Worm (Caenorhabditis elegans) whole organism, L4 larva: ENCODE measurements around the gene tsp-20.
A peak's percentile ranks its signal among the peaks of the same experiment; 100 is the strongest.

Experiments used
- D1046.2 ChIP-seq: fragments of 200-800 bp; sonication (Bioruptor generic); IDR thresholded peaks from 2 replicates; pipeline ENCODE4 v1.3.6; 2022; ENCODE audit warnings: missing genetic modification characterization, missing compliant biosample characterization
- F26F4.8 ChIP-seq: fragments of 200-800 bp; sonication (Bioruptor generic); conservative IDR thresholded peaks from 2 replicates; pipeline ENCODE4 v1.3.6; 2022; ENCODE audit warnings: missing genetic modification characterization, missing compliant biosample characterization
- F37D6.2 ChIP-seq: sonication (generic microtip); optimal IDR thresholded peaks from 2 replicates; lab custom pipeline; 2016; ENCODE audit warnings: mild to moderate bottlenecking, missing genetic modification characterization, missing compliant biosample characterization
- F49E8.2 ChIP-seq: sonication (generic microtip); optimal IDR thresholded peaks from 2 replicates; lab custom pipeline; 2016; ENCODE audit warnings: missing compliant biosample characterization, mild to moderate bottlenecking, missing genetic modification characterization, borderline replicate concordance
- T20F7.1 ChIP-seq: fragments of 200-800 bp; sonication (Bioruptor generic); optimal IDR thresholded peaks from 2 replicates; lab custom pipeline; 2018; ENCODE audit warnings: mild to moderate bottlenecking, missing genetic modification characterization, missing compliant biosample characterization
- T26A8.4 ChIP-seq: fragments of 200-800 bp; sonication (Bioruptor generic); IDR thresholded peaks from 2 replicates; pipeline ENCODE4 v1.3.6; 2022; ENCODE audit warnings: missing genetic modification characterization, missing compliant biosample characterization
- aha-1 ChIP-seq: fragments of 150-350 bp; peaks from one replicate; lab custom pipeline; 2014; ENCODE audit warnings: missing biosample characterization, missing genetic modification characterization
- arid-1 ChIP-seq: fragments of 200-800 bp; sonication (Bioruptor generic); conservative IDR thresholded peaks from 2 replicates; pipeline ENCODE4 v1.3.6; 2022; ENCODE audit warnings: missing genetic modification reagents, missing genetic modification characterization, missing compliant biosample characterization
- attf-4 ChIP-seq: sonication (generic microtip); optimal IDR thresholded peaks from 3 replicates; lab custom pipeline; 2017; ENCODE audit warnings: missing biosample characterization, missing genetic modification characterization
- ceh-20 ChIP-seq: fragments of 200-800 bp; sonication (Bioruptor generic); IDR thresholded peaks from 2 replicates; pipeline ENCODE4 v1.3.6; 2022; ENCODE audit warnings: missing genetic modification reagents, missing genetic modification characterization, missing compliant biosample characterization
- ceh-28 ChIP-seq: fragments of 150-350 bp; optimal IDR thresholded peaks from 2 replicates; lab custom pipeline; 2014; ENCODE audit warnings: missing biosample characterization, missing genetic modification reagents, missing genetic modification characterization
- ceh-82 ChIP-seq: sonication (generic microtip); optimal IDR thresholded peaks from 2 replicates; lab custom pipeline; 2017; ENCODE audit warnings: missing biosample characterization, missing genetic modification characterization
- cey-2 ChIP-seq: sonication (generic microtip); optimal IDR thresholded peaks from 3 replicates; lab custom pipeline; 2017; ENCODE audit warnings: missing genetic modification characterization, mild to moderate bottlenecking, missing compliant biosample characterization, antibody characterized with exemption, borderline replicate concordance; ENCODE audit not compliant: insufficient read depth
- daf-16 ChIP-seq, 3 experiments: sonication (generic microtip); optimal IDR thresholded peaks; 2 replicates each; lab custom pipeline; 2016 to 2017; ENCODE audit warnings: missing genetic modification characterization in 3 of 3, missing genetic modification reagents in 3 of 3, mild to moderate bottlenecking in 2 of 3, missing compliant biosample characterization in 2 of 3, missing biosample characterization in 1 of 3, moderate library complexity in 1 of 3
- daf-19 ChIP-seq: fragments of 200-800 bp; sonication (Bioruptor generic); conservative IDR thresholded peaks from 2 replicates; pipeline ENCODE4 v1.3.6; 2022; ENCODE audit warnings: missing genetic modification characterization, missing compliant biosample characterization
- dmd-9 ChIP-seq: fragments of 200-800 bp; sonication (Bioruptor generic); IDR thresholded peaks from 2 replicates; pipeline ENCODE4 v1.3.6; 2022; ENCODE audit warnings: missing genetic modification reagents, missing genetic modification characterization, missing compliant biosample characterization
- duxl-1 ChIP-seq: sonication (generic microtip); optimal IDR thresholded peaks from 2 replicates; lab custom pipeline; 2016; ENCODE audit warnings: mild to moderate bottlenecking, missing genetic modification characterization, moderate library complexity, missing compliant biosample characterization; ENCODE audit not compliant: poor library complexity
- dve-1 ChIP-seq: sonication (generic microtip); optimal IDR thresholded peaks from 2 replicates; lab custom pipeline; 2017; ENCODE audit warnings: antibody characterized with exemption, mild to moderate bottlenecking, missing genetic modification characterization, missing compliant biosample characterization; ENCODE audit not compliant: insufficient read depth
- fkh-10 ChIP-seq: fragments of 150-350 bp; optimal IDR thresholded peaks from 2 replicates; lab custom pipeline; 2014; ENCODE audit warnings: missing biosample characterization, missing genetic modification reagents, missing genetic modification characterization
- hif-1 ChIP-seq, 2 experiments: sonication (generic microtip); optimal IDR thresholded peaks; 2 replicates each; lab custom pipeline; 2016 to 2017; ENCODE audit warnings: missing compliant biosample characterization in 2 of 2, missing genetic modification characterization in 2 of 2, missing genetic modification reagents in 2 of 2, missing genotype in 2 of 2, mild to moderate bottlenecking in 1 of 2
- hlh-11 ChIP-seq: fragments of 200-800 bp; sonication (Bioruptor generic); optimal IDR thresholded peaks from 2 replicates; lab custom pipeline; 2018; ENCODE audit warnings: mild to moderate bottlenecking, missing genetic modification characterization, missing compliant biosample characterization
- hlh-30 ChIP-seq: sonication (generic microtip); optimal IDR thresholded peaks from 2 replicates; lab custom pipeline; 2017; ENCODE audit warnings: antibody characterized with exemption, mild to moderate bottlenecking, missing genetic modification characterization, missing compliant biosample characterization; ENCODE audit not compliant: insufficient read depth
- lim-7 ChIP-seq: fragments of 200-800 bp; sonication (Bioruptor generic); IDR thresholded peaks from 2 replicates; pipeline ENCODE4 v1.3.6; 2022; ENCODE audit warnings: missing genetic modification characterization, missing compliant biosample characterization
- lin-1 ChIP-seq: fragments of 200-800 bp; sonication (Bioruptor generic); IDR thresholded peaks from 2 replicates; pipeline ENCODE4 v1.3.6; 2022; ENCODE audit warnings: missing genetic modification reagents, missing genetic modification characterization, missing compliant biosample characterization
- lin-39 ChIP-seq: fragments of 150-350 bp; optimal IDR thresholded peaks from 2 replicates; lab custom pipeline; 2014; ENCODE audit warnings: missing biosample characterization, missing genetic modification reagents, missing genetic modification characterization
- mdt-29 ChIP-seq: fragments of 200-800 bp; sonication (Bioruptor generic); IDR thresholded peaks from 2 replicates; pipeline ENCODE4 v1.3.6; 2022; ENCODE audit warnings: missing genetic modification reagents, missing genetic modification characterization, missing compliant biosample characterization
- mep-1 ChIP-seq: fragments of 150-350 bp; sonication (generic microtip); optimal IDR thresholded peaks from 3 replicates; lab custom pipeline; 2014; ENCODE audit warnings: missing biosample characterization, missing genetic modification characterization
- mes-2 ChIP-seq: sonication (generic microtip); optimal IDR thresholded peaks from 2 replicates; lab custom pipeline; 2016; ENCODE audit warnings: missing genotype, mild to moderate bottlenecking, missing genetic modification characterization, missing compliant biosample characterization; ENCODE audit not compliant: poor library complexity, severe bottlenecking
- mxl-2 ChIP-seq: fragments of 200-800 bp; sonication (Bioruptor generic); conservative IDR thresholded peaks from 2 replicates; pipeline ENCODE4 v1.3.6; 2022; ENCODE audit warnings: missing genetic modification reagents, missing genetic modification characterization, missing compliant biosample characterization
- mxl-3 ChIP-seq: fragments of 200-800 bp; sonication (Bioruptor generic); optimal IDR thresholded peaks from 2 replicates; lab custom pipeline; 2018; ENCODE audit warnings: mild to moderate bottlenecking, missing genetic modification characterization, missing compliant biosample characterization
- nhr-10 ChIP-seq: fragments of 150-350 bp; optimal IDR thresholded peaks from 2 replicates; lab custom pipeline; 2014; ENCODE audit warnings: missing biosample characterization, missing genetic modification characterization
- nhr-102 ChIP-seq: sonication (generic microtip); optimal IDR thresholded peaks from 2 replicates; lab custom pipeline; 2016; ENCODE audit warnings: mild to moderate bottlenecking, missing genetic modification characterization, moderate library complexity, missing compliant biosample characterization
- nhr-111 ChIP-seq: fragments of 200-800 bp; sonication (Bioruptor generic); optimal IDR thresholded peaks from 2 replicates; lab custom pipeline; 2018; ENCODE audit warnings: mild to moderate bottlenecking, missing genetic modification characterization, missing compliant biosample characterization
- nhr-42 ChIP-seq: fragments of 200-800 bp; sonication (Bioruptor generic); IDR thresholded peaks from 2 replicates; pipeline ENCODE4 v1.3.6; 2022; ENCODE audit warnings: missing genetic modification characterization, missing compliant biosample characterization
- nhr-77 ChIP-seq: fragments of 150-350 bp; optimal IDR thresholded peaks from 2 replicates; lab custom pipeline; 2014; ENCODE audit warnings: missing biosample characterization, missing genetic modification characterization
- php-3 ChIP-seq: fragments of 200-800 bp; sonication (Bioruptor generic); IDR thresholded peaks from 2 replicates; pipeline ENCODE4 v1.3.6; 2022; ENCODE audit warnings: missing genetic modification reagents, missing genetic modification characterization, missing compliant biosample characterization
- pqm-1 ChIP-seq: sonication (generic microtip); optimal IDR thresholded peaks from 2 replicates; lab custom pipeline; 2017; ENCODE audit warnings: missing biosample characterization, missing genetic modification characterization
- sdz-12 ChIP-seq: fragments of 200-800 bp; sonication (Bioruptor generic); optimal IDR thresholded peaks from 2 replicates; lab custom pipeline; 2018; ENCODE audit warnings: mild to moderate bottlenecking, missing genetic modification characterization, missing compliant biosample characterization
- skn-1 ChIP-seq: fragments of 150-350 bp; optimal IDR thresholded peaks from 2 replicates; lab custom pipeline; 2014; ENCODE audit warnings: missing biosample characterization, missing genetic modification characterization
- spr-1 ChIP-seq: sonication (generic microtip); optimal IDR thresholded peaks from 2 replicates; lab custom pipeline; 2016; ENCODE audit warnings: mild to moderate bottlenecking, missing genetic modification characterization, missing compliant biosample characterization
- tag-97 ChIP-seq: fragments of 200-800 bp; sonication (Bioruptor generic); IDR thresholded peaks from 2 replicates; pipeline ENCODE4 v1.3.6; 2022; ENCODE audit warnings: missing genetic modification characterization, missing compliant biosample characterization
- unc-62 ChIP-seq, 3 experiments: fragments of 150-350 bp in 1 of 3; sonication (generic microtip); optimal IDR thresholded peaks in 2 of 3; peaks in 1 of 3; 1 replicate in 1 of 3; 2 replicates in 2 of 3; lab custom pipeline; 2014 to 2017; ENCODE audit warnings: missing biosample characterization in 3 of 3, missing genetic modification characterization in 3 of 3, missing genetic modification reagents in 3 of 3, missing genotype in 1 of 3
- zip-11 ChIP-seq: fragments of 200-800 bp; sonication (Bioruptor generic); IDR thresholded peaks from 2 replicates; pipeline ENCODE4 v1.3.6; 2022; ENCODE audit warnings: missing genetic modification characterization, missing compliant biosample characterization
- ztf-7 ChIP-seq: fragments of 150-350 bp; optimal IDR thresholded peaks from 2 replicates; lab custom pipeline; 2014; ENCODE audit warnings: missing biosample characterization, missing genetic modification characterization

The tsp-20 gene

ce11 chrX:11996606-11997005 is 37.2 kb downstream of the tsp-20 start:
- TF ChIP-seq mep-1 (tag; lab: Kevin White, UChicago) (no peak), daf-16 (GFP tag; optimal IDR thresholded peaks at IDR 0.05; lab: Kevin White, UChicago) (no peak), daf-16 (tag; optimal IDR thresholded peaks at IDR 0.05; lab: Kevin White, UChicago) (peak; percentile 69), pqm-1 (no peak), T20F7.1 (GFP tag; lab: Kevin White, UChicago) (no peak), dve-1 (tag; lab: Kevin White, UChicago) (peak; percentile 56), ztf-7 (no peak), nhr-77 (tag; lab: Kevin White, UChicago) (no peak), nhr-42 (GFP tag; lab: Robert Waterston, UW) (no peak), ceh-82 (tag; lab: Kevin White, UChicago) (no peak), lim-7 (no peak), mdt-29 (GFP tag; lab: Robert Waterston, UW) (no peak), fkh-10 (no peak), daf-19 (GFP tag; lab: Robert Waterston, UW) (no peak), T26A8.4 (GFP tag; lab: Robert Waterston, UW) (no peak), ceh-20 (GFP tag; lab: Robert Waterston, UW) (no peak), ceh-28 (tag; lab: Kevin White, UChicago) (no peak), nhr-111 (GFP tag; lab: Kevin White, UChicago) (no peak), hlh-11 (tag; lab: Kevin White, UChicago) (peak; percentile 17), spr-1 (no peak)

DNA sequence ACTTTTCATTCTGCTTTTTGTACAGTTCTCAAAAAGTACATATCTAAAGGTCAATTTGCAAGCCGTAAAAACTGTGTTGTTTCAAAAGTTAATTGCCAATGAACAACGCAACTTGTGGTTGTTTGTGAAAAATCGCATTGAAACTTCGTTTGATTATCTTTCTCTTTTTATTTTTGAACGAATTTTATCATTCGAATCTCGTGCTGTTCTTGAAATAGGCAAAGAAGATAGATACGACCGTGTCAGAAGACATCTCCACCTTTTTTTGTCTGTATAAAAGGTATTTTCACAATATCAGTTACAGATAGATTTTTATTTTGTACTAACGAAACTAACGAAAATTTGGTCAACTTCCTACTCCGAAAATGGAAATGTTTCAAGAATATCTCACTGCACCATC is 39.4 kb downstream of the tsp-20 start, which contains the start of gene C49F5.7:
Gene C49F5.7, plus strand, starts transcription at position 301 of the 400 bp plus-strand sequence.
- TF ChIP-seq daf-16 (GFP tag; optimal IDR thresholded peaks at IDR 0.05; lab: Kevin White, UChicago) (no peak), daf-16 (tag; optimal IDR thresholded peaks at IDR 0.05; lab: Kevin White, UChicago) (peak; percentile 8), pqm-1 (no peak), hif-1 (tag; optimal IDR thresholded peaks at IDR 0.05; lab: Kevin White, UChicago) (no peak), hlh-30 (peak; percentile 14), arid-1 (GFP tag; lab: Robert Waterston, UW) (no peak), mep-1 (tag; lab: Kevin White, UChicago) (no peak), cey-2 (tag; lab: Kevin White, UChicago) (no peak), unc-62 (GFP tag; optimal IDR thresholded peaks at IDR 0.05 in 1 of 2; lab: Kevin White, UChicago) (no peak), unc-62 (tag; optimal IDR thresholded peaks at IDR 0.05; lab: Kevin White, UChicago) (no peak)

DNA sequence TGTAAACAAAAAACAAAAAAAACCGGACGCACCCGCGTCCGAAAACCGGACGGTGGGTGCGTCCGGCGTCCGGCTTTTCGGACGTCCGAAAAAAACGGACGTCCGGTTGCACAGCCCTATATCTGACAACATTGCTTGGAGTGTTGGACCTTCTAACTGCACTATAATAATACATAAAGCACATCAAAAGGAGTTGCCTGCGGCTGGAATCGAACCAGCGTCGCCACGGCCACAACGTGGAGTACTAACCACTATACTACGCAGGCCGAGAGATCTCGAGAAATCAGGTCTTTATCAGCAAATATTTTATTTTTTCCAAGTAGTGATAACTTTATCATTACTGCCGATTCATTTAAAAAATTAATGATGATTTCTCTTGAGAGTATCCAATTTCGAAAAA is 40.5 kb downstream of the tsp-20 start:
- TF ChIP-seq fkh-10: no peak
- no peak for TF ChIP-seq F37D6.2 (tag; lab: Kevin White, UChicago)
- TF ChIP-seq tag-97 (GFP tag; lab: Robert Waterston, UW): no peak
- TF ChIP-seq mxl-3 (GFP tag; lab: Kevin White, UChicago): no peak
- no peak for TF ChIP-seq mep-1 (tag; lab: Kevin White, UChicago)
- no peak for TF ChIP-seq skn-1 (tag; lab: Kevin White, UChicago)
- TF ChIP-seq lin-1 (GFP tag; lab: Robert Waterston, UW): 0 out of 2 replicates have a peak, but pooled peaks have one; percentile 31
- TF ChIP-seq aha-1: peak; percentile 17
- no peak for TF ChIP-seq attf-4 (tag; lab: Kevin White, UChicago)
- no peak for TF ChIP-seq nhr-42 (GFP tag; lab: Robert Waterston, UW)
- TF ChIP-seq hlh-30: no peak
- TF ChIP-seq duxl-1 (tag; lab: Kevin White, UChicago): no peak
- TF ChIP-seq ceh-28 (tag; lab: Kevin White, UChicago): no peak
- no peak for TF ChIP-seq nhr-102
- peak; percentile 48 for TF ChIP-seq mes-2 (tag; lab: Kevin White, UChicago)
- TF ChIP-seq mdt-29 (GFP tag; lab: Robert Waterston, UW): 0 out of 2 replicates have a peak, but pooled peaks have one; percentile 22
- TF ChIP-seq dmd-9: peak; percentile 57; the same call in 1 of the 2 replicates
- TF ChIP-seq dve-1 (tag; lab: Kevin White, UChicago): peak; percentile 11
- TF ChIP-seq mxl-2 (GFP tag; lab: Robert Waterston, UW): no peak
- TF ChIP-seq ceh-82 (tag; lab: Kevin White, UChicago): no peak
- TF ChIP-seq D1046.2 (GFP tag; lab: Robert Waterston, UW): 0 out of 2 replicates have a peak, but pooled peaks have one; percentile 64
- no peak for TF ChIP-seq zip-11 (GFP tag; lab: Robert Waterston, UW)
- no peak for TF ChIP-seq sdz-12 (GFP tag; lab: Kevin White, UChicago)
- TF ChIP-seq nhr-10: no peak
- no peak for TF ChIP-seq F49E8.2
- TF ChIP-seq F26F4.8: no peak
- 0 out of 2 replicates have a peak, but pooled peaks have one; percentile 8 for TF ChIP-seq php-3 (GFP tag; lab: Robert Waterston, UW)
- TF ChIP-seq cey-2 (tag; lab: Kevin White, UChicago): no peak
- TF ChIP-seq lin-39 (tag; lab: Kevin White, UChicago): no peak
